Worm (Caenorhabditis elegans): ENCODE results near the gene hmit-1.3.

- TF ChIP-seq lin-38 (GFP tag; IDR thresholded peaks at IDR 0.05) (no peak), ama-1 (optimal IDR thresholded peaks at IDR 0.05) (no peak), nhr-77 (tag; optimal IDR thresholded peaks at IDR 0.05) (no peak), fkh-10 (GFP tag; optimal IDR thresholded peaks at IDR 0.05) (no peak), lin-29 (GFP tag; IDR thresholded peaks at IDR 0.05) (no peak), ZK546.5 (tag; optimal IDR thresholded peaks at IDR 0.05) (no peak), ztf-7 (tag; optimal IDR thresholded peaks at IDR 0.05) (no peak), snpc-4 (tag; optimal IDR thresholded peaks at IDR 0.05) (no peak), D1046.2 (GFP tag; IDR thresholded peaks at IDR 0.05) (no peak)
These were observed 31.0 kb upstream of the hmit-1.3 start for ce11 chrIII:3550364-3550763.

All from whole organism, L4 larva.